Fruit fly (Drosophila melanogaster): ENCODE results near the gene x16.

The x16 gene

DNA sequence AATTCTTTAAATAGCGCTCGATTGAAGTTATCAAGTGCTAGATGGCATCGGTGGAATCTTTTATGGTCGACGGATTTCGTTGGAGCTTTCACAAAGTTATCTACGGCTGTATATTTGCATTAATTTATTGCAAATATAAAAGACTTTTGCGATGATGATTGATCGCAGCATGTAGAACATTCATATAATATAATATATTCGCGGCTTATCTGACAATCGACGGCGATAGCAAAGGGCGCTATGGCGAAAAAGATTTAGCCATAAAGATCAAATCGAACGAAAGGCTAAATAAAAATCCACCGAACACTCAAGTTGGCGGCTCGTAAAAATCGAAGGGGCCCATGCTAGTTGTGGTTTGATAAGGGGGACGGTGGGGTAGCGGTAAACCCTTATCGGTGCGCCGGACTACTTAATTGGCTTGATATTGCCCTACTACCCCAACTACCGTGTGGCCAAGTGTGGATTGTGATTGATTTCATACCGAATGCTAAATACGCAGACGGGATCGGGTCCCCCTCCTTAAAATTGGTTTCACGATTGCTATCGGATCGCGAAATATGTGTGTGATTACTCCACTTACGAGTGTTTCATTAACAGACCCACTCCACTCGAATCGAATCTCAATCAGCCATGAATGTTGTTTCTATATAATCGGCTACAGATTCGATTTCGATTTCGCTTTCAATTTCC lies 51.7 kb downstream of the x16 start:
- TF ChIP-seq sens-2 (GFP tag; IDR thresholded peaks at IDR 0.05) (peak; percentile 68), CG10431 (GFP tag; optimal IDR thresholded peaks at IDR 0.05) (no peak), CG9727 (GFP tag; optimal IDR thresholded peaks at IDR 0.05) (no peak), CG15479 (GFP tag; optimal IDR thresholded peaks at IDR 0.05) (no peak), fd102C (GFP tag; optimal IDR thresholded peaks at IDR 0.05) (no peak), hb (GFP tag; IDR thresholded peaks at IDR 0.05; ENCODE audit: partially characterized antibody) (no peak), row (GFP tag; IDR thresholded peaks at IDR 0.05) (no peak), sens (GFP tag) (peak; percentile 28), CG16863 (GFP tag; optimal IDR thresholded peaks at IDR 0.05) (no peak), CG11456 (GFP tag; IDR thresholded peaks at IDR 0.05) (0 out of 3 replicates have a peak, but pooled peaks have one; percentile 30), HHEX (GFP tag; optimal IDR thresholded peaks at IDR 0.05) (peak; percentile 35), CG9215 (GFP tag; IDR thresholded peaks at IDR 0.05) (no peak), kay (GFP tag; optimal IDR thresholded peaks at IDR 0.05) (no peak), crol (GFP tag; IDR thresholded peaks at IDR 0.05) (peak; percentile 74; the same call in 1 of the 2 replicates), corto (GFP tag; optimal IDR thresholded peaks at IDR 0.05) (no peak), esg (GFP tag; conservative IDR thresholded peaks at IDR 0.05) (no peak), exex (tag; optimal IDR thresholded peaks at IDR 0.05) (peak; percentile 99), pho (GFP tag; optimal IDR thresholded peaks at IDR 0.05) (no peak), grn (GFP tag; optimal IDR thresholded peaks at IDR 0.05) (peak; percentile 96), Aef1 (GFP tag; IDR thresholded peaks at IDR 0.05) (no peak), CG18599 (GFP tag; optimal IDR thresholded peaks at IDR 0.05) (peak; percentile 78), Vsx1 (GFP tag; optimal IDR thresholded peaks at IDR 0.05) (peak; percentile 98), CG12942 (GFP tag; optimal IDR thresholded peaks at IDR 0.05) (no peak), CG18011 (GFP tag; optimal IDR thresholded peaks at IDR 0.05) (no peak), ase (GFP tag; IDR thresholded peaks at IDR 0.05) (0 out of 3 replicates have a peak, but pooled peaks have one; percentile 6), CG14667 (GFP tag; IDR thresholded peaks at IDR 0.05) (no peak), Bgb (GFP tag; IDR thresholded peaks at IDR 0.05; ENCODE audit: partially characterized antibody) (no peak), dimm (GFP tag; IDR thresholded peaks at IDR 0.05) (no peak), Trl (optimal IDR thresholded peaks at IDR 0.05) (no peak), Trl (GFP tag; optimal IDR thresholded peaks at IDR 0.05) (no peak), ERR (GFP tag; optimal IDR thresholded peaks at IDR 0.05) (no peak), CG15269 (tag; optimal IDR thresholded peaks at IDR 0.05) (no peak), CG1233 (GFP tag; optimal IDR thresholded peaks at IDR 0.05) (no peak), Deaf1 (tag; optimal IDR thresholded peaks at IDR 0.05) (peak; percentile 37), NfI (GFP tag; optimal IDR thresholded peaks at IDR 0.05) (no peak), Camta (GFP tag; optimal IDR thresholded peaks at IDR 0.05) (no peak), chinmo (GFP tag; IDR thresholded peaks at IDR 0.05; ENCODE audit: partially characterized antibody) (0 out of 4 replicates have a peak, but pooled peaks have one; percentile 34), lab (GFP tag; optimal IDR thresholded peaks at IDR 0.05) (peak; percentile 65), Nf-YB (GFP tag; optimal IDR thresholded peaks at IDR 0.05) (no peak), CG42726 (GFP tag; IDR thresholded peaks at IDR 0.05; ENCODE audit: partially characterized antibody) (no peak), CG2116 (GFP tag; optimal IDR thresholded peaks at IDR 0.05) (no peak), Hr51 (GFP tag; optimal IDR thresholded peaks at IDR 0.05) (no peak), Usf (GFP tag; optimal IDR thresholded peaks at IDR 0.05) (no peak), CG2678 (tag; optimal IDR thresholded peaks at IDR 0.05) (peak; percentile 48), CG12744 (GFP tag; optimal IDR thresholded peaks at IDR 0.05) (no peak), gt (GFP tag; IDR thresholded peaks at IDR 0.05) (no peak), scrt (GFP tag; optimal IDR thresholded peaks at IDR 0.05) (no peak), CG13894 (tag; optimal IDR thresholded peaks at IDR 0.05) (peak; percentile 18), Hr78 (GFP tag; optimal IDR thresholded peaks at IDR 0.05) (no peak)

Measured in whole organism, embryonic.